Worm (Caenorhabditis elegans) whole organism, late embryonic: Measurements from ENCODE around the gene unc-97.

Source experiments
- C08G9.2 ChIP-seq: sonication (generic microtip); optimal IDR thresholded peaks from 2 replicates; lab custom pipeline; 2016; ENCODE audit warnings: mild to moderate bottlenecking, missing genetic modification characterization, moderate library complexity, missing compliant biosample characterization
- C38D4.7 ChIP-seq: fragments of 200-800 bp; sonication (Bioruptor generic); optimal IDR thresholded peaks from 2 replicates; lab custom pipeline; 2018; ENCODE audit warnings: mild to moderate bottlenecking, missing genetic modification characterization, moderate library complexity, missing compliant biosample characterization
- F13H6.1 ChIP-seq: sonication (generic microtip); optimal IDR thresholded peaks from 2 replicates; lab custom pipeline; 2016; ENCODE audit warnings: missing genetic modification characterization, missing compliant biosample characterization
- K09A11.1 ChIP-seq: sonication (generic microtip); optimal IDR thresholded peaks from 2 replicates; lab custom pipeline; 2017; ENCODE audit warnings: antibody characterized with exemption, mild to moderate bottlenecking, missing genetic modification characterization, missing compliant biosample characterization; ENCODE audit not compliant: insufficient read depth
- T23F11.4 ChIP-seq: fragments of 200-800 bp; sonication (Bioruptor generic); optimal IDR thresholded peaks from 2 replicates; lab custom pipeline; 2018; ENCODE audit warnings: mild to moderate bottlenecking, missing genetic modification characterization, missing compliant biosample characterization
- Y22D7AL.16 ChIP-seq: sonication (generic microtip); optimal IDR thresholded peaks from 2 replicates; lab custom pipeline; 2016; ENCODE audit warnings: missing genetic modification characterization, missing compliant biosample characterization
- ahr-1 ChIP-seq: sonication (generic microtip); optimal IDR thresholded peaks from 2 replicates; lab custom pipeline; 2016; ENCODE audit warnings: missing genetic modification characterization, missing compliant biosample characterization
- ama-1 ChIP-seq: fragments of 150-350 bp; optimal IDR thresholded peaks from 2 replicates; lab custom pipeline; 2014
- ceh-19 ChIP-seq: fragments of 200-800 bp; sonication (Bioruptor generic); optimal IDR thresholded peaks from 2 replicates; lab custom pipeline; 2018; ENCODE audit warnings: mild to moderate bottlenecking, missing genetic modification characterization, missing compliant biosample characterization
- ceh-24 ChIP-seq: sonication (generic microtip); optimal IDR thresholded peaks from 2 replicates; lab custom pipeline; 2016; ENCODE audit warnings: mild to moderate bottlenecking, missing genetic modification characterization, missing compliant biosample characterization
- ceh-30 ChIP-seq: fragments of 150-350 bp; optimal IDR thresholded peaks from 2 replicates; lab custom pipeline; 2014; ENCODE audit warnings: missing biosample characterization, missing genetic modification characterization
- ceh-31 ChIP-seq: sonication (generic microtip); optimal IDR thresholded peaks from 2 replicates; lab custom pipeline; 2016; ENCODE audit warnings: missing genetic modification characterization, missing compliant biosample characterization
- ceh-34 ChIP-seq: sonication (generic microtip); optimal IDR thresholded peaks from 2 replicates; lab custom pipeline; 2016; ENCODE audit warnings: mild to moderate bottlenecking, missing genetic modification characterization, missing compliant biosample characterization
- ceh-48 ChIP-seq: sonication (generic microtip); optimal IDR thresholded peaks from 2 replicates; lab custom pipeline; 2016; ENCODE audit warnings: missing genetic modification characterization, inconsistent platforms, missing compliant biosample characterization
- dmd-4 ChIP-seq: sonication (generic microtip); optimal IDR thresholded peaks from 2 replicates; lab custom pipeline; 2016; ENCODE audit warnings: borderline replicate concordance, missing genetic modification characterization, missing compliant biosample characterization
- dve-1 ChIP-seq: sonication (generic microtip); optimal IDR thresholded peaks from 2 replicates; lab custom pipeline; 2017; ENCODE audit warnings: antibody characterized with exemption, mild to moderate bottlenecking, missing genetic modification characterization, missing compliant biosample characterization
- elt-2 ChIP-seq: sonication (generic microtip); optimal IDR thresholded peaks from 2 replicates; lab custom pipeline; 2016; ENCODE audit warnings: missing genetic modification reagents, missing genetic modification characterization, missing compliant biosample characterization
- ets-4 ChIP-seq: sonication (generic microtip); optimal IDR thresholded peaks from 2 replicates; lab custom pipeline; 2016; ENCODE audit warnings: missing genetic modification characterization, missing compliant biosample characterization
- eyg-1 ChIP-seq: sonication (generic microtip); optimal IDR thresholded peaks from 2 replicates; lab custom pipeline; 2016; ENCODE audit warnings: missing genotype, missing genetic modification characterization, missing compliant biosample characterization
- fax-1 ChIP-seq: sonication (generic microtip); optimal IDR thresholded peaks from 2 replicates; lab custom pipeline; 2016; ENCODE audit warnings: missing genotype, missing genetic modification characterization, missing compliant biosample characterization
- fkh-10 ChIP-seq: fragments of 150-350 bp; optimal IDR thresholded peaks from 2 replicates; lab custom pipeline; 2014; ENCODE audit warnings: missing biosample characterization, missing genetic modification reagents, missing genetic modification characterization
- fkh-6 ChIP-seq: sonication (generic microtip); optimal IDR thresholded peaks from 2 replicates; lab custom pipeline; 2016; ENCODE audit warnings: missing genetic modification characterization, missing compliant biosample characterization
- hlh-13 ChIP-seq: fragments of 200-800 bp; sonication (Bioruptor generic); optimal IDR thresholded peaks from 2 replicates; lab custom pipeline; 2018; ENCODE audit warnings: mild to moderate bottlenecking, missing genetic modification characterization, missing compliant biosample characterization
- hlh-15 ChIP-seq: sonication (generic microtip); optimal IDR thresholded peaks from 2 replicates; lab custom pipeline; 2016; ENCODE audit warnings: missing genetic modification characterization, missing compliant biosample characterization
- hlh-30 ChIP-seq: sonication (generic microtip); optimal IDR thresholded peaks from 2 replicates; lab custom pipeline; 2017; ENCODE audit warnings: antibody characterized with exemption, missing genetic modification characterization, missing compliant biosample characterization; ENCODE audit not compliant: insufficient read depth
- hlh-6 ChIP-seq: sonication (generic microtip); optimal IDR thresholded peaks from 2 replicates; lab custom pipeline; 2016; ENCODE audit warnings: missing genotype, missing genetic modification characterization, missing compliant biosample characterization
- mec-3 ChIP-seq: sonication (generic microtip); optimal IDR thresholded peaks from 2 replicates; lab custom pipeline; 2016; ENCODE audit warnings: borderline replicate concordance, missing genetic modification characterization, missing compliant biosample characterization
- nfya-1 ChIP-seq: sonication (generic microtip); optimal IDR thresholded peaks from 2 replicates; lab custom pipeline; 2017; ENCODE audit warnings: missing genetic modification characterization, mild to moderate bottlenecking, missing compliant biosample characterization, antibody characterized with exemption, moderate library complexity
- nhr-11 ChIP-seq: fragments of 150-350 bp; optimal IDR thresholded peaks from 2 replicates; lab custom pipeline; 2014; ENCODE audit warnings: missing biosample characterization, missing genetic modification characterization
- odd-2 ChIP-seq: sonication (generic microtip); optimal IDR thresholded peaks from 2 replicates; lab custom pipeline; 2017; ENCODE audit warnings: antibody characterized with exemption, mild to moderate bottlenecking, missing genetic modification characterization, missing compliant biosample characterization
- pat-9 ChIP-seq: fragments of 200-800 bp; sonication (Bioruptor generic); optimal IDR thresholded peaks from 2 replicates; lab custom pipeline; 2018; ENCODE audit warnings: mild to moderate bottlenecking, missing genetic modification characterization, moderate library complexity, missing compliant biosample characterization
- pha-2 ChIP-seq: sonication (generic microtip); optimal IDR thresholded peaks from 2 replicates; lab custom pipeline; 2017; ENCODE audit warnings: mild to moderate bottlenecking, missing genetic modification characterization, missing compliant biosample characterization
- pqm-1 ChIP-seq: sonication (generic microtip); optimal IDR thresholded peaks from 2 replicates; lab custom pipeline; 2016; ENCODE audit warnings: missing genetic modification characterization, missing compliant biosample characterization
- sox-2 ChIP-seq: fragments of 200-800 bp; sonication (Bioruptor generic); IDR thresholded peaks from 2 replicates; pipeline ENCODE4 v1.3.6; 2022; ENCODE audit warnings: missing genetic modification reagents, missing genetic modification characterization, missing compliant biosample characterization
- sox-4 ChIP-seq: sonication (generic microtip); optimal IDR thresholded peaks from 2 replicates; lab custom pipeline; 2017; ENCODE audit warnings: mild to moderate bottlenecking, missing genetic modification characterization, inconsistent platforms, missing compliant biosample characterization
- syd-9 ChIP-seq: sonication (generic microtip); optimal IDR thresholded peaks from 2 replicates; lab custom pipeline; 2016; ENCODE audit warnings: mild to moderate bottlenecking, missing genetic modification characterization, moderate library complexity, missing compliant biosample characterization
- ttx-3 ChIP-seq: sonication (generic microtip); optimal IDR thresholded peaks from 2 replicates; lab custom pipeline; 2016; ENCODE audit warnings: missing genetic modification reagents, missing genetic modification characterization, missing compliant biosample characterization
- unc-3 ChIP-seq, 2 experiments: fragments of 200-800 bp in 1 of 2; sonication (Bioruptor generic) in 1 of 2; sonication (generic microtip) in 1 of 2; conservative IDR thresholded peaks in 1 of 2; optimal IDR thresholded peaks in 1 of 2; 2 replicates each; pipeline versions ENCODE4 v1.3.6 to Lab custom; 2016 to 2022; ENCODE audit warnings: missing compliant biosample characterization in 2 of 2, missing genetic modification characterization in 2 of 2, missing genetic modification reagents in 1 of 2
- unc-55 ChIP-seq: sonication (generic microtip); optimal IDR thresholded peaks from 2 replicates; lab custom pipeline; 2017; ENCODE audit warnings: missing biosample characterization, missing genetic modification reagents, missing genetic modification characterization
- unc-86 ChIP-seq: sonication (generic microtip); optimal IDR thresholded peaks from 2 replicates; lab custom pipeline; 2016; ENCODE audit warnings: missing genetic modification characterization, missing compliant biosample characterization
- zip-5 ChIP-seq: sonication (generic microtip); optimal IDR thresholded peaks from 2 replicates; lab custom pipeline; 2016; ENCODE audit warnings: missing genetic modification characterization, missing compliant biosample characterization

The unc-97 gene

ce11 chrX:5605049-5605448, 12.1 kb downstream of the unc-97 start:
- TF ChIP-seq odd-2 (tag; lab: Kevin White, UChicago) (no peak), ceh-19 (GFP tag; lab: Kevin White, UChicago) (no peak), mec-3 (tag; lab: Kevin White, UChicago) (no peak), hlh-13 (GFP tag; lab: Kevin White, UChicago) (no peak), nhr-11 (no peak), ceh-24 (no peak), ceh-30 (tag; lab: Kevin White, UChicago) (no peak), ttx-3 (tag; lab: Kevin White, UChicago) (no peak), fkh-6 (no peak), K09A11.1 (no peak), pha-2 (tag; lab: Kevin White, UChicago) (no peak), ceh-48 (tag; lab: Kevin White, UChicago) (no peak), Y22D7AL.16 (tag; lab: Kevin White, UChicago) (no peak), zip-5 (no peak), fkh-10 (GFP tag; lab: Kevin White, UChicago) (no peak)

ce11 chrX:5611155-5611554, 18.2 kb downstream of the unc-97 start, which contains the start of gene octr-1:
TSS of gene octr-1 (minus strand) at chrX:5611255.
- TF ChIP-seq T23F11.4 (no peak), sox-2 (GFP tag; lab: Robert Waterston, UW) (no peak), ama-1 (lab: Kevin White, UChicago) (no peak), ceh-31 (tag; lab: Kevin White, UChicago) (no peak), pqm-1 (tag; lab: Kevin White, UChicago) (no peak), ets-4 (tag; lab: Kevin White, UChicago) (no peak), syd-9 (no peak), eyg-1 (no peak), C38D4.7 (GFP tag; lab: Kevin White, UChicago) (no peak), pat-9 (tag; lab: Kevin White, UChicago) (no peak), ttx-3 (tag; lab: Kevin White, UChicago) (no peak)
- TF ChIP-seq, all 69 proteins: peak for 0

ce11 chrX:5616000-5616399, 23.1 kb downstream of the unc-97 start:
- no peak for TF ChIP-seq hlh-6 (tag; lab: Kevin White, UChicago)
- TF ChIP-seq K09A11.1 = no peak
- no peak for TF ChIP-seq nfya-1 (tag; lab: Kevin White, UChicago)
- TF ChIP-seq unc-86 (tag; lab: Kevin White, UChicago) = no peak
- TF ChIP-seq F13H6.1 (tag; lab: Kevin White, UChicago) = no peak
- no peak for TF ChIP-seq ceh-34
- no peak for TF ChIP-seq fax-1 (tag; lab: Kevin White, UChicago)
- no peak for TF ChIP-seq ahr-1
- TF ChIP-seq sox-4 (tag; lab: Kevin White, UChicago) = no peak
- TF ChIP-seq zip-5 = no peak

- TF ChIP-seq elt-2 (tag; lab: Kevin White, UChicago) (no peak), pat-9 (tag; lab: Kevin White, UChicago) (no peak), hlh-30 (tag; lab: Kevin White, UChicago) (no peak), F13H6.1 (tag; lab: Kevin White, UChicago) (no peak), hlh-13 (GFP tag; lab: Kevin White, UChicago) (no peak), dve-1 (no peak), unc-3 (GFP tag; conservative IDR thresholded peaks at IDR 0.05; lab: Robert Waterston, UW) (no peak), unc-3 (tag; optimal IDR thresholded peaks at IDR 0.05; lab: Kevin White, UChicago) (no peak), odd-2 (tag; lab: Kevin White, UChicago) (no peak), K09A11.1 (no peak), C38D4.7 (GFP tag; lab: Kevin White, UChicago) (no peak), ceh-34 (no peak), syd-9 (no peak), ceh-48 (tag; lab: Kevin White, UChicago) (no peak), C08G9.2 (tag; lab: Kevin White, UChicago) (no peak), nfya-1 (tag; lab: Kevin White, UChicago) (no peak), unc-55 (no peak), dmd-4 (tag; lab: Kevin White, UChicago) (no peak), hlh-15 (tag; lab: Kevin White, UChicago) (no peak)
Observed at ce11 chrX:5621793-5622192, 28.9 kb downstream of the unc-97 start.
